Worm (Caenorhabditis elegans) whole organism, L1 larva: Measurements from ENCODE around the gene meg-3.

Experiments
- efl-1 ChIP-seq, 4 experiments: fragments of 150-350 bp; optimal IDR thresholded peaks in 3 of 4; peaks in 1 of 4; 1 replicate in 1 of 4; 2 replicates in 3 of 4; lab custom pipeline; 2014; ENCODE audit warnings: missing biosample characterization in 2 of 4, missing genetic modification characterization in 2 of 4, missing genetic modification reagents in 2 of 4
- nhr-71 ChIP-seq: sonication (generic microtip); optimal IDR thresholded peaks from 2 replicates; lab custom pipeline; 2016; ENCODE audit warnings: mild to moderate bottlenecking, missing genetic modification characterization, moderate library complexity, missing compliant biosample characterization
- nhr-84 ChIP-seq: sonication (generic microtip); optimal IDR thresholded peaks from 2 replicates; lab custom pipeline; 2017; ENCODE audit warnings: missing biosample characterization, missing genetic modification characterization
- nhr-90 ChIP-seq: sonication (generic microtip); optimal IDR thresholded peaks from 2 replicates; lab custom pipeline; 2016; ENCODE audit warnings: mild to moderate bottlenecking, missing genetic modification characterization, missing compliant biosample characterization; ENCODE audit not compliant: poor library complexity
- vab-15 ChIP-seq: sonication (generic microtip); optimal IDR thresholded peaks from 2 replicates; lab custom pipeline; 2017; ENCODE audit warnings: missing genotype, mild to moderate bottlenecking, missing genetic modification characterization, missing compliant biosample characterization

Gene meg-3

ce11 chrX:1939887-1940286, 49.5 kb downstream of the meg-3 start, which contains the start of gene Y59E1A.4 (continued):
- TF ChIP-seq vab-15 (tag; lab: Kevin White, UChicago) = no peak
- TF ChIP-seq nhr-71 = no peak
- no peak for TF ChIP-seq nhr-84 (tag; lab: Kevin White, UChicago)

- TF ChIP-seq nhr-90 (tag; lab: Kevin White, UChicago) = no peak
- TF ChIP-seq efl-1 (optimal IDR thresholded peaks at IDR 0.05; lab: Kevin White, UChicago) = no peak
- peak in 1 of 2 experiments; percentile 70 for TF ChIP-seq efl-1 (GFP tag; optimal IDR thresholded peaks at IDR 0.05 in 1 of 2; lab: Kevin White, UChicago)
Observed at ce11 chrX:1939248-1939647, 50.2 kb downstream of the meg-3 start.
